Worm (Caenorhabditis elegans): ENCODE data around the gene nep-2.

DNA sequence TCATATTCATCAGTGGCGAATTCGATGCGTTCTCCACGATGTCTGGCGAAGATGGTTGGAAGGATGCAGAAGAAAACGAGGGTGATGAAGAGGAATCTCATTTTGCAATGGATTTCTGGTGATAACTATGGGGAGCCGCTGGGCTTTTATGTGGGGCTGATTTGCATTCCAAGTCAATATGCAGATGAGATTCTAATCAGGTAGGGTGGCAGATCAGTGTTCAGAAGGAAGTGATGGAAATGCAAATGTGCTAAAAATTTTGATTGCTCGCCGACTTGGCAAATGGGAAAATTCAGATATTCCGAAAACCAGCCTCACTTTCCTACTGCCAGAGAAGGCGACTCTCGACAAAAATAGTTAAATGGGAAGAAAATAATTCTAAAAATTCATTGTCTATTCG lies 35.5 kb downstream of the nep-2 start, which contains the start of gene nspf-3:
- no peak for TF ChIP-seq ama-1 (optimal IDR thresholded peaks at IDR 0.05)
- TF ChIP-seq ets-7 (tag; optimal IDR thresholded peaks at IDR 0.05): no peak
- no peak for TF ChIP-seq hmbx-1 (tag; optimal IDR thresholded peaks at IDR 0.05)
- TF ChIP-seq tra-4 (tag; optimal IDR thresholded peaks at IDR 0.05): no peak
- no peak for TF ChIP-seq ceh-36 (tag; optimal IDR thresholded peaks at IDR 0.05)

Data from whole organism, early embryonic.